Fruit fly (Drosophila melanogaster): ENCODE data around the gene CG32228.

CG32228 gene

dm6 chr3L:20247513-20248173 is 18.0 kb upstream of the CG32228 start, which contains the start of gene rdgC (continued):
- peak; percentile 94 for TF ChIP-seq scrt (GFP tag; optimal IDR thresholded peaks at IDR 0.05)
- TF ChIP-seq CG6272 (GFP tag; IDR thresholded peaks at IDR 0.05), result peak; percentile 92
- TF ChIP-seq ato (GFP tag; IDR thresholded peaks at IDR 0.05; ENCODE audit: partially characterized antibody), result no peak
- no peak for TF ChIP-seq CG6791 (GFP tag; IDR thresholded peaks at IDR 0.05; ENCODE audit: partially characterized antibody)
- TF ChIP-seq CG12299 (tag; optimal IDR thresholded peaks at IDR 0.05), result peak; percentile 93
- peak; percentile 40 for TF ChIP-seq Spps (tag; optimal IDR thresholded peaks at IDR 0.05)
- TF ChIP-seq croc (GFP tag; conservative IDR thresholded peaks at IDR 0.05), result peak; percentile 87
- peak; percentile 93 for TF ChIP-seq run (tag; optimal IDR thresholded peaks at IDR 0.05)
- TF ChIP-seq zen (tag; optimal IDR thresholded peaks at IDR 0.05), result peak; percentile 88
- TF ChIP-seq Med (GFP tag), result peak; percentile 99
- peak; percentile 97 for TF ChIP-seq Meics (GFP tag; optimal IDR thresholded peaks at IDR 0.05)
- peak; percentile 97 for TF ChIP-seq CG2120 (GFP tag; optimal IDR thresholded peaks at IDR 0.05)
- TF ChIP-seq pfk (GFP tag; optimal IDR thresholded peaks at IDR 0.05), result no peak
- TF ChIP-seq z (GFP tag; IDR thresholded peaks at IDR 0.05), result peak; percentile 76
- TF ChIP-seq B-H1 (GFP tag; IDR thresholded peaks at IDR 0.05), result peak; percentile 96
- no peak for TF ChIP-seq tll (GFP tag; optimal IDR thresholded peaks at IDR 0.05)
- no peak for TF ChIP-seq vnd (GFP tag; IDR thresholded peaks at IDR 0.05; ENCODE audit: partially characterized antibody)
- TF ChIP-seq row (GFP tag; IDR thresholded peaks at IDR 0.05), result peak; percentile 96
- TF ChIP-seq gcm2 (GFP tag; optimal IDR thresholded peaks at IDR 0.05), result peak; percentile 88
- peak; percentile 88 for TF ChIP-seq sens-2 (GFP tag; IDR thresholded peaks at IDR 0.05)
- peak; percentile 92 for TF ChIP-seq en (GFP tag; optimal IDR thresholded peaks at IDR 0.05)
- peak; percentile 95 for TF ChIP-seq oc (tag; optimal IDR thresholded peaks at IDR 0.05)
- TF ChIP-seq Atf3 (GFP tag; optimal IDR thresholded peaks at IDR 0.05), result peak; percentile 89
- TF ChIP-seq CG17361 (GFP tag; IDR thresholded peaks at IDR 0.05), result peak; percentile 96
- TF ChIP-seq CG8359 (GFP tag; optimal IDR thresholded peaks at IDR 0.05; ENCODE audit: borderline replicate concordance), result peak; percentile 85
- TF ChIP-seq CG8290 (GFP tag; optimal IDR thresholded peaks at IDR 0.05), result peak; percentile 74
- peak in 1 of 2 experiments; percentile 99 for TF ChIP-seq CG8290 (tag; optimal IDR thresholded peaks at IDR 0.05)
- TF ChIP-seq Ada2b (GFP tag; IDR thresholded peaks at IDR 0.05), result peak; percentile 98
- TF ChIP-seq Drgx (GFP tag; IDR thresholded peaks at IDR 0.05), result peak; percentile 94
- peak; percentile 94 for TF ChIP-seq HLH54F (GFP tag; optimal IDR thresholded peaks at IDR 0.05)
- peak; percentile 47 for TF ChIP-seq Hey (tag; optimal IDR thresholded peaks at IDR 0.05)
- TF ChIP-seq Atf6 (GFP tag; IDR thresholded peaks at IDR 0.05), result peak; percentile 97
- peak; percentile 94 for TF ChIP-seq ERR (GFP tag; optimal IDR thresholded peaks at IDR 0.05)
- no peak for TF ChIP-seq CG14860 (GFP tag; IDR thresholded peaks at IDR 0.05; ENCODE audit: partially characterized antibody)
- TF ChIP-seq CG4328 (GFP tag; optimal IDR thresholded peaks at IDR 0.05), result peak; percentile 76
- TF ChIP-seq HLH3B (GFP tag; IDR thresholded peaks at IDR 0.05), result peak; percentile 97
- TF ChIP-seq CG8944 (GFP tag; optimal IDR thresholded peaks at IDR 0.05), result peak; percentile 92
- peak; percentile 93 for TF ChIP-seq CkIIα-i1 (GFP tag; IDR thresholded peaks at IDR 0.05)
- TF ChIP-seq ab (GFP tag; optimal IDR thresholded peaks at IDR 0.05), result peak; percentile 33
- peak; percentile 92 for TF ChIP-seq CG15514 (GFP tag; optimal IDR thresholded peaks at IDR 0.05)
- TF ChIP-seq CG33557 (GFP tag; optimal IDR thresholded peaks at IDR 0.05), result no peak
- no peak for TF ChIP-seq nerfin-2 (GFP tag; IDR thresholded peaks at IDR 0.05; ENCODE audit: partially characterized antibody)
- peak; percentile 95 for TF ChIP-seq CG2712 (tag; optimal IDR thresholded peaks at IDR 0.05)
- peak; percentile 96 for TF ChIP-seq lmd (GFP tag; IDR thresholded peaks at IDR 0.05)
- peak; percentile 19 for TF ChIP-seq corto (GFP tag; optimal IDR thresholded peaks at IDR 0.05)
- TF ChIP-seq CG4854 (GFP tag; optimal IDR thresholded peaks at IDR 0.05), result peak; percentile 94
- TF ChIP-seq crc (GFP tag; optimal IDR thresholded peaks at IDR 0.05), result peak; percentile 93
- TF ChIP-seq CG6175 (GFP tag; IDR thresholded peaks at IDR 0.05), result peak; percentile 89
- peak; percentile 95 for TF ChIP-seq nau (GFP tag; optimal IDR thresholded peaks at IDR 0.05)
- TF ChIP-seq slp2 (GFP tag; optimal IDR thresholded peaks at IDR 0.05), result peak; percentile 93
